Fruit fly (Drosophila melanogaster): Measurements from ENCODE around the gene ND-B17.

ND-B17 gene

dm6 chr2L:15746600-15747393 lies 4.1 kb downstream of the ND-B17 start:
- TF ChIP-seq CG9705 (GFP tag; optimal IDR thresholded peaks at IDR 0.05) (peak; percentile 80), dl (GFP tag; optimal IDR thresholded peaks at IDR 0.05; ENCODE audit: insufficient read depth in 1 of 2, partially characterized antibody in 2 of 2) (no peak), psq (GFP tag; optimal IDR thresholded peaks at IDR 0.05) (peak; percentile 79), brk (GFP tag; optimal IDR thresholded peaks at IDR 0.05) (peak; percentile 12), OdsH (GFP tag; optimal IDR thresholded peaks at IDR 0.05) (peak; percentile 84), CrebA (GFP tag; optimal IDR thresholded peaks at IDR 0.05; ENCODE audit: borderline replicate concordance) (no peak), Sp1 (GFP tag; optimal IDR thresholded peaks at IDR 0.05) (peak; percentile 94), ey (GFP tag; optimal IDR thresholded peaks at IDR 0.05) (peak; percentile 51), N (GFP tag; optimal IDR thresholded peaks at IDR 0.05) (no peak), lola (GFP tag; optimal IDR thresholded peaks at IDR 0.05) (no peak), usp (GFP tag; optimal IDR thresholded peaks at IDR 0.05) (no peak), dsf (GFP tag; optimal IDR thresholded peaks at IDR 0.05; ENCODE audit: borderline replicate concordance) (peak; percentile 10), Hnf4 (GFP tag; optimal IDR thresholded peaks at IDR 0.05) (peak; percentile 37), Dfd (GFP tag; optimal IDR thresholded peaks at IDR 0.05) (no peak), HLH106 (tag; optimal IDR thresholded peaks at IDR 0.05) (peak; percentile 93), Jra (GFP tag; optimal IDR thresholded peaks at IDR 0.05) (peak; percentile 24), h (GFP tag; optimal IDR thresholded peaks at IDR 0.05) (peak; percentile 57), fru (GFP tag; optimal IDR thresholded peaks at IDR 0.05) (peak; percentile 51), foxo (GFP tag; optimal IDR thresholded peaks at IDR 0.05) (peak in 1 of 2 experiments; percentile 87), Rel (GFP tag; optimal IDR thresholded peaks at IDR 0.05) (no peak), Rel (tag; optimal IDR thresholded peaks at IDR 0.05) (peak; percentile 64), Dif (GFP tag; optimal IDR thresholded peaks at IDR 0.05; ENCODE audit: partially characterized antibody) (peak; percentile 31), Vsx2 (GFP tag; optimal IDR thresholded peaks at IDR 0.05; ENCODE audit: partially characterized antibody) (no peak), rgr (GFP tag; optimal IDR thresholded peaks at IDR 0.05) (peak; percentile 82), CG32264 (GFP tag; optimal IDR thresholded peaks at IDR 0.05) (no peak), Abd-B (GFP tag; optimal IDR thresholded peaks at IDR 0.05) (no peak), pan (optimal IDR thresholded peaks at IDR 0.05) (no peak), br (GFP tag; optimal IDR thresholded peaks at IDR 0.05) (peak; percentile 61), woc (GFP tag; optimal IDR thresholded peaks at IDR 0.05) (peak; percentile 47), sv (GFP tag; optimal IDR thresholded peaks at IDR 0.05) (peak; percentile 66)

DNA sequence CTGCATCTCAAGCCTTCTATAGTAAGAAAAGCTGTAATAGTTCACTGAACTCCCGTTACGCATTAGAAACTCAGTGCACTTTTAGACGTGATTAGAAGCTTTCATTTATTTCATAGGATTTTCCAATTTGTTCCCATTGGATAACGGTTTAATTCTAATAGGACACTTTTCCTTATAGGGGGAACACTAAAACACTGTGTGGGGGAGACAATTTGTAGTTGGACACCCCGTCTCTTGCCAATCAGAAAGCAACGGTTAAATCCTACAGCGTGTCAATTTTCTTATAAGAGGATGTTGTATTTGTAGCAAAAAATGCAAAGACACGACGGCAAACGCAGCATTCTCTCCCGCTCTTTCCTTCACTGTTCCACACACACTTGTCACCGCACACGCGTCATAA lies 4.9 kb downstream of the ND-B17 start:
- no peak for TF ChIP-seq Rel (GFP tag; optimal IDR thresholded peaks at IDR 0.05)
- TF ChIP-seq Rel (tag; optimal IDR thresholded peaks at IDR 0.05), result no peak
- no peak for TF ChIP-seq pan (optimal IDR thresholded peaks at IDR 0.05)
- no peak for TF ChIP-seq CG9705 (GFP tag; optimal IDR thresholded peaks at IDR 0.05)
- TF ChIP-seq dl (GFP tag; optimal IDR thresholded peaks at IDR 0.05; ENCODE audit: insufficient read depth in 1 of 2, partially characterized antibody in 2 of 2), result no peak
- TF ChIP-seq lola (GFP tag; optimal IDR thresholded peaks at IDR 0.05), result no peak
- no peak for TF ChIP-seq Jra (GFP tag; optimal IDR thresholded peaks at IDR 0.05)
- TF ChIP-seq tai (GFP tag; optimal IDR thresholded peaks at IDR 0.05), result no peak
- no peak for TF ChIP-seq Hr78 (GFP tag; optimal IDR thresholded peaks at IDR 0.05)
- TF ChIP-seq Hnf4 (GFP tag; optimal IDR thresholded peaks at IDR 0.05), result no peak
- TF ChIP-seq Vsx2 (GFP tag; optimal IDR thresholded peaks at IDR 0.05; ENCODE audit: partially characterized antibody), result no peak
- TF ChIP-seq usp (GFP tag; optimal IDR thresholded peaks at IDR 0.05), result no peak
- no peak for TF ChIP-seq Dif (GFP tag; optimal IDR thresholded peaks at IDR 0.05; ENCODE audit: partially characterized antibody)
- no peak for TF ChIP-seq sv (GFP tag; optimal IDR thresholded peaks at IDR 0.05)
- no peak for TF ChIP-seq Sp1 (GFP tag; optimal IDR thresholded peaks at IDR 0.05)
- no peak for TF ChIP-seq br (GFP tag; optimal IDR thresholded peaks at IDR 0.05)
- TF ChIP-seq Hr83 (GFP tag; optimal IDR thresholded peaks at IDR 0.05; ENCODE audit: poor library complexity, severe bottlenecking), result no peak
- TF ChIP-seq Dfd (GFP tag; optimal IDR thresholded peaks at IDR 0.05), result no peak
- TF ChIP-seq woc (GFP tag; optimal IDR thresholded peaks at IDR 0.05), result no peak
- no peak for TF ChIP-seq OdsH (GFP tag; optimal IDR thresholded peaks at IDR 0.05)

All from whole organism, wandering third instar larva.